Fruit fly (Drosophila melanogaster): ENCODE measurements around the gene CG5466.

The CG5466 gene

dm6 chr3R:20579816-20580215, 37.9 kb upstream of the CG5466 start, which contains the start of the genes EloB and Srp14 (continued):
- TF ChIP-seq MBD-R2 (GFP tag; IDR thresholded peaks at IDR 0.05) (peak; percentile 90), grn (GFP tag; optimal IDR thresholded peaks at IDR 0.05) (no peak), CG10321 (GFP tag; IDR thresholded peaks at IDR 0.05) (no peak), CG1529 (GFP tag; optimal IDR thresholded peaks at IDR 0.05) (peak; percentile 53), Usf (GFP tag; optimal IDR thresholded peaks at IDR 0.05) (peak; percentile 19), CG17612 (GFP tag; IDR thresholded peaks at IDR 0.05) (peak; percentile 40; the same call in 1 of the 2 replicates), CG17361 (GFP tag; IDR thresholded peaks at IDR 0.05) (peak; percentile 83), CG10959 (GFP tag; IDR thresholded peaks at IDR 0.05) (peak; percentile 70), aop (GFP tag; IDR thresholded peaks at IDR 0.05) (no peak), Hr3 (GFP tag; optimal IDR thresholded peaks at IDR 0.05) (peak; percentile 78), kni (GFP tag; optimal IDR thresholded peaks at IDR 0.05) (peak; percentile 54), sima (GFP tag; optimal IDR thresholded peaks at IDR 0.05) (peak; percentile 1), Abd-B (GFP tag; optimal IDR thresholded peaks at IDR 0.05) (no peak), Nf-YC (tag; optimal IDR thresholded peaks at IDR 0.05) (peak; percentile 80), p53 (GFP tag; optimal IDR thresholded peaks at IDR 0.05) (peak; percentile 56), Dp (GFP tag; optimal IDR thresholded peaks at IDR 0.05) (peak; percentile 44), CG12219 (GFP tag; optimal IDR thresholded peaks at IDR 0.05) (peak; percentile 61), so (GFP tag; IDR thresholded peaks at IDR 0.05) (peak; percentile 49; the same call in 2 of the 3 replicates), ftz-f1 (GFP tag; optimal IDR thresholded peaks at IDR 0.05) (peak; percentile 100), CG34376 (GFP tag; optimal IDR thresholded peaks at IDR 0.05) (peak; percentile 75), CG31441 (GFP tag; IDR thresholded peaks at IDR 0.05) (peak; percentile 80; the same call in 1 of the 2 replicates), unpg (GFP tag; optimal IDR thresholded peaks at IDR 0.05) (peak; percentile 85), Meics (GFP tag; optimal IDR thresholded peaks at IDR 0.05) (peak; percentile 81), Ssrp (tag; optimal IDR thresholded peaks at IDR 0.05) (peak; percentile 73), CG4820 (GFP tag; optimal IDR thresholded peaks at IDR 0.05) (peak; percentile 69), CG11696 (GFP tag; IDR thresholded peaks at IDR 0.05) (no peak), klu (GFP tag; IDR thresholded peaks at IDR 0.05) (peak; percentile 58; the same call in 1 of the 2 replicates), CG17912 (GFP tag; optimal IDR thresholded peaks at IDR 0.05) (peak; percentile 64), CG2875 (GFP tag; optimal IDR thresholded peaks at IDR 0.05) (peak; percentile 42), Dip2 (GFP tag; IDR thresholded peaks at IDR 0.05) (no peak), CG8388 (GFP tag; optimal IDR thresholded peaks at IDR 0.05) (peak; percentile 77), CG13424 (tag; optimal IDR thresholded peaks at IDR 0.05) (peak; percentile 88), CG34224 (GFP tag; IDR thresholded peaks at IDR 0.05; ENCODE audit: partially characterized antibody) (peak; percentile 97), CG31365 (tag; optimal IDR thresholded peaks at IDR 0.05) (peak; percentile 42), ase (GFP tag; IDR thresholded peaks at IDR 0.05) (peak; percentile 64; the same call in 1 of the 3 replicates), h (optimal IDR thresholded peaks at IDR 0.05) (no peak), toy (GFP tag; IDR thresholded peaks at IDR 0.05) (0 out of 2 replicates have a peak, but pooled peaks have one; percentile 9), jumu (GFP tag; optimal IDR thresholded peaks at IDR 0.05) (peak; percentile 66), HmgD (GFP tag; optimal IDR thresholded peaks at IDR 0.05) (peak; percentile 49), mam (GFP tag; optimal IDR thresholded peaks at IDR 0.05) (peak; percentile 86), cas (GFP tag; IDR thresholded peaks at IDR 0.05) (peak; percentile 55; the same call in 1 of the 2 replicates), Bgb (GFP tag; IDR thresholded peaks at IDR 0.05; ENCODE audit: partially characterized antibody) (peak; percentile 97), GATAe (GFP tag; conservative IDR thresholded peaks at IDR 0.05) (no peak), Opbp (GFP tag; IDR thresholded peaks at IDR 0.05; ENCODE audit: partially characterized antibody) (peak; percentile 97), Med (GFP tag) (peak; percentile 98), tna (GFP tag; IDR thresholded peaks at IDR 0.05; ENCODE audit: partially characterized antibody) (peak; percentile 90), CG5953 (GFP tag; IDR thresholded peaks at IDR 0.05) (0 out of 2 replicates have a peak, but pooled peaks have one; percentile 20), CTCF (GFP tag; optimal IDR thresholded peaks at IDR 0.05) (peak; percentile 19), Sry-δ (GFP tag; optimal IDR thresholded peaks at IDR 0.05) (peak; percentile 99), Atf-2 (GFP tag; optimal IDR thresholded peaks at IDR 0.05) (peak; percentile 47), Kr (GFP tag; optimal IDR thresholded peaks at IDR 0.05) (no peak), Stat92E (GFP tag; optimal IDR thresholded peaks at IDR 0.05) (peak in 1 of 3 experiments; percentile 92)
